Fruit fly (Drosophila melanogaster): ENCODE results near the gene Sfxn1-3.

The Sfxn1-3 gene

DNA sequence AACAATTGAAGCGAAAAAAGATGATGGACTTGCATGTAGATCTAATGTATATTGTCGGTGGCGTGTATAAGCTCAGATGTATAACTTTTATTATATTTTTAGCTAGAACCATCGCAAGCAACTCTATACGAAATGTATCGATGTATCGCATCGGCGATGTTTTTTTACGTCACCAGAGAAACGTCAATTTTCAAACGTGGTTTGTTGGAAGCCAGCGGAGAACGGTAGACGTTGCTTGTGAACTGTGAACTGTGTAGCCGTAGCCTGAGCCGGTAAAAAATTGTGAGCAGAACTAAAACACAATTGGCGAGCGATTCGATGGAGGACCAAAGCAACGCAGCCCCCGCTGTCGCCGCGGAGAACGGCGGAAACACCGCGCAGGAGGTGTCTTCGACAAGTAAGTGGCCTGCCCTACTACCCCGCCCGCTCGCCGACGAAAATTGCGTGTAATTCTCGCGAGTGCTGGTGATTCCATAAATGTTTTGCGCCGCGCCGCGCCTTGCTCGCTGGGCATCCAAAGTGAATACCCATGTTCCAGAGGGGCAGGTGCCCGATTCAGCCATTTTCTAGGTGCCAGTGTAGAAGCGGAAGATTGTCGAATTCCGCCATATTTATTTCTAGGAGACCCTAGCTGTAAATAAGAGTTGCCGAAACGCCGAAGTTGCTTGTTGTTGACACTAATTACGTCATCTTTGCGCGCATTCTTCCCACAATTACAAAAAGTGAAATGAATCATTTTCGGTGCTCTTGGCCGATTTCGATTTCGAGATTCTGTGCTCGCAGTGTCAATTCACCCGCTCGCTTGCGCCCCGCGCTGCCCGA is 24.7 kb downstream of the Sfxn1-3 start, which contains the start of gene lost (continued):
- TF ChIP-seq Fer2 (tag; optimal IDR thresholded peaks at IDR 0.05) (no peak), gro (GFP tag; optimal IDR thresholded peaks at IDR 0.05) (no peak), Dref (GFP tag; IDR thresholded peaks at IDR 0.05) (peak; percentile 94), eve (GFP tag; optimal IDR thresholded peaks at IDR 0.05) (peak in 1 of 2 experiments; percentile 14), knrl (GFP tag; IDR thresholded peaks at IDR 0.05; ENCODE audit: partially characterized antibody) (peak; percentile 99), CG17568 (GFP tag; optimal IDR thresholded peaks at IDR 0.05) (no peak), gt (GFP tag; IDR thresholded peaks at IDR 0.05) (no peak), CG10274 (GFP tag; optimal IDR thresholded peaks at IDR 0.05) (no peak), peb (GFP tag; IDR thresholded peaks at IDR 0.05) (no peak), salm (tag; optimal IDR thresholded peaks at IDR 0.05) (no peak), CG31365 (tag; optimal IDR thresholded peaks at IDR 0.05) (no peak), rib (GFP tag; IDR thresholded peaks at IDR 0.05) (peak; percentile 10; the same call in 1 of the 2 replicates), CG1233 (GFP tag; optimal IDR thresholded peaks at IDR 0.05) (peak; percentile 26), Rfx (GFP tag; IDR thresholded peaks at IDR 0.05) (peak; percentile 72), twi (tag; optimal IDR thresholded peaks at IDR 0.05) (no peak), CG10147 (GFP tag; optimal IDR thresholded peaks at IDR 0.05) (no peak), CG2889 (GFP tag; IDR thresholded peaks at IDR 0.05) (no peak), CG3847 (GFP tag; IDR thresholded peaks at IDR 0.05) (peak; percentile 27; the same call in 1 of the 2 replicates), CG10366 (GFP tag; IDR thresholded peaks at IDR 0.05) (0 out of 2 replicates have a peak, but pooled peaks have one; percentile 20), YL-1 (GFP tag; optimal IDR thresholded peaks at IDR 0.05) (peak; percentile 50), pzg (GFP tag; optimal IDR thresholded peaks at IDR 0.05) (peak; percentile 90), Bteb2 (GFP tag; optimal IDR thresholded peaks at IDR 0.05) (no peak), br (optimal IDR thresholded peaks at IDR 0.05) (no peak), CG2116 (GFP tag; optimal IDR thresholded peaks at IDR 0.05) (peak; percentile 96), Elba2 (GFP tag; optimal IDR thresholded peaks at IDR 0.05) (no peak), CG9727 (GFP tag; optimal IDR thresholded peaks at IDR 0.05) (peak; percentile 33), CG6254 (GFP tag; optimal IDR thresholded peaks at IDR 0.05) (no peak), Sry-δ (GFP tag; optimal IDR thresholded peaks at IDR 0.05) (peak; percentile 85), CTCF (GFP tag; optimal IDR thresholded peaks at IDR 0.05) (peak; percentile 74), CG15514 (GFP tag; optimal IDR thresholded peaks at IDR 0.05) (peak; percentile 75), ftz-f1 (GFP tag; optimal IDR thresholded peaks at IDR 0.05) (no peak), bbx (GFP tag; IDR thresholded peaks at IDR 0.05; ENCODE audit: partially characterized antibody) (peak; percentile 99), CG10543 (GFP tag; optimal IDR thresholded peaks at IDR 0.05) (peak; percentile 10), Usf (GFP tag; optimal IDR thresholded peaks at IDR 0.05) (no peak), CG13287 (GFP tag; IDR thresholded peaks at IDR 0.05; ENCODE audit: partially characterized antibody) (peak; percentile 99), NFAT (GFP tag; IDR thresholded peaks at IDR 0.05) (peak; percentile 75), CG15479 (GFP tag; optimal IDR thresholded peaks at IDR 0.05) (peak; percentile 4), BEAF-32 (GFP tag; optimal IDR thresholded peaks at IDR 0.05) (peak; percentile 97), CG1792 (GFP tag; optimal IDR thresholded peaks at IDR 0.05) (no peak), E2f2 (GFP tag; IDR thresholded peaks at IDR 0.05) (peak; percentile 72), oc (tag; optimal IDR thresholded peaks at IDR 0.05) (peak; percentile 2), CG8924 (tag; optimal IDR thresholded peaks at IDR 0.05) (peak; percentile 14), CG8281 (tag; optimal IDR thresholded peaks at IDR 0.05) (no peak), chinmo (GFP tag; IDR thresholded peaks at IDR 0.05; ENCODE audit: partially characterized antibody) (peak; percentile 99), Ptx1 (GFP tag; IDR thresholded peaks at IDR 0.05) (peak; percentile 25; the same call in 1 of the 2 replicates), org-1 (GFP tag; optimal IDR thresholded peaks at IDR 0.05) (no peak), CG30431 (GFP tag; optimal IDR thresholded peaks at IDR 0.05) (no peak), CG7786 (GFP tag; optimal IDR thresholded peaks at IDR 0.05) (no peak), CG8290 (GFP tag; optimal IDR thresholded peaks at IDR 0.05) (no peak), CG8290 (tag; optimal IDR thresholded peaks at IDR 0.05) (peak; percentile 41 to 71)
